Worm (Caenorhabditis elegans) whole organism, L1 larva: ENCODE results near the gene rbm-22.

Experiments used
- C04F5.9 ChIP-seq: sonication (generic microtip); optimal IDR thresholded peaks from 2 replicates; lab custom pipeline; 2016; ENCODE audit warnings: missing genetic modification characterization, missing compliant biosample characterization
- C16A3.4 ChIP-seq: fragments of 150-350 bp; optimal IDR thresholded peaks from 2 replicates; lab custom pipeline; 2014; ENCODE audit warnings: missing biosample characterization, missing genetic modification characterization
- F16B12.6 ChIP-seq: fragments of 150-350 bp; optimal IDR thresholded peaks from 2 replicates; lab custom pipeline; 2014; ENCODE audit warnings: missing biosample characterization, missing genetic modification characterization
- blmp-1 ChIP-seq: fragments of 150-350 bp; optimal IDR thresholded peaks from 2 replicates; lab custom pipeline; 2014; ENCODE audit warnings: missing biosample characterization, missing genetic modification characterization
- ceh-82 ChIP-seq, 3 experiments: fragments of 150-350 bp in 1 of 3; sonication (generic microtip) in 2 of 3; optimal IDR thresholded peaks; 2 replicates each; lab custom pipeline; 2014 to 2017; ENCODE audit warnings: missing biosample characterization in 3 of 3, missing genetic modification characterization in 3 of 3
- ceh-90 ChIP-seq: sonication (generic microtip); optimal IDR thresholded peaks from 2 replicates; lab custom pipeline; 2016; ENCODE audit warnings: missing genetic modification characterization, missing compliant biosample characterization
- dpl-1 ChIP-seq, 3 experiments: fragments of 150-350 bp in 2 of 3; sonication (generic microtip) in 1 of 3; optimal IDR thresholded peaks; 2 replicates each; lab custom pipeline; 2014 to 2017; ENCODE audit warnings: missing biosample characterization in 3 of 3, missing genetic modification characterization in 3 of 3, missing genetic modification reagents in 3 of 3
- dsc-1 ChIP-seq: sonication (generic microtip); optimal IDR thresholded peaks from 2 replicates; lab custom pipeline; 2016; ENCODE audit warnings: mild to moderate bottlenecking, missing genetic modification characterization, missing compliant biosample characterization
- efl-1 ChIP-seq, 4 experiments: fragments of 150-350 bp; optimal IDR thresholded peaks in 3 of 4; peaks in 1 of 4; 1 replicate in 1 of 4; 2 replicates in 3 of 4; lab custom pipeline; 2014; ENCODE audit warnings: missing biosample characterization in 2 of 4, missing genetic modification characterization in 2 of 4, missing genetic modification reagents in 2 of 4
- egl-13 ChIP-seq: sonication (generic microtip); optimal IDR thresholded peaks from 2 replicates; lab custom pipeline; 2016; ENCODE audit warnings: missing genotype, missing genetic modification reagents, missing genetic modification characterization, missing compliant biosample characterization
- elt-2 ChIP-seq: sonication (generic microtip); optimal IDR thresholded peaks from 2 replicates; lab custom pipeline; 2016; ENCODE audit warnings: missing genetic modification characterization, mild to moderate bottlenecking, inconsistent platforms, missing compliant biosample characterization, missing genetic modification reagents
- ets-5 ChIP-seq: fragments of 200-800 bp; sonication (Bioruptor generic); IDR thresholded peaks from 2 replicates; pipeline ENCODE4 v1.3.6; 2022; ENCODE audit warnings: missing genetic modification characterization, missing compliant biosample characterization
- fos-1 ChIP-seq: fragments of 150-350 bp; optimal IDR thresholded peaks from 2 replicates; lab custom pipeline; 2014; ENCODE audit warnings: missing biosample characterization, missing genetic modification characterization
- hlh-17 ChIP-seq: fragments of 200-800 bp; sonication (Bioruptor generic); optimal IDR thresholded peaks from 2 replicates; lab custom pipeline; 2018; ENCODE audit warnings: missing genetic modification characterization, mild to moderate bottlenecking, missing compliant biosample characterization, moderate library complexity, borderline replicate concordance
- hpl-2 ChIP-seq: fragments of 150-350 bp; optimal IDR thresholded peaks from 2 replicates; lab custom pipeline; 2014; ENCODE audit warnings: missing biosample characterization, missing genetic modification reagents, missing genetic modification characterization
- isw-1 ChIP-seq: fragments of 200-800 bp; sonication (Bioruptor generic); IDR thresholded peaks from 2 replicates; pipeline ENCODE4 v1.3.6; 2022; ENCODE audit warnings: missing genetic modification characterization, missing compliant biosample characterization
- lin-13 ChIP-seq: fragments of 150-350 bp; optimal IDR thresholded peaks from 2 replicates; lab custom pipeline; 2014; ENCODE audit warnings: missing biosample characterization, missing genetic modification reagents, missing genetic modification characterization
- lin-35 ChIP-seq, 2 experiments: fragments of 150-350 bp; optimal IDR thresholded peaks; 2 replicates each; lab custom pipeline; 2014; ENCODE audit warnings: missing biosample characterization in 2 of 2, missing genetic modification characterization in 2 of 2, missing genetic modification reagents in 2 of 2
- mep-1 ChIP-seq: fragments of 150-350 bp; optimal IDR thresholded peaks from 2 replicates; lab custom pipeline; 2014; ENCODE audit warnings: missing biosample characterization, missing genetic modification characterization
- nhr-19 ChIP-seq: fragments of 200-800 bp; sonication (Bioruptor generic); conservative IDR thresholded peaks from 2 replicates; pipeline ENCODE4 v1.3.6; 2022; ENCODE audit warnings: missing genetic modification characterization, missing compliant biosample characterization
- nhr-71 ChIP-seq: sonication (generic microtip); optimal IDR thresholded peaks from 2 replicates; lab custom pipeline; 2016; ENCODE audit warnings: mild to moderate bottlenecking, missing genetic modification characterization, moderate library complexity, missing compliant biosample characterization
- rnt-1 ChIP-seq: sonication (generic microtip); optimal IDR thresholded peaks from 2 replicates; lab custom pipeline; 2016; ENCODE audit warnings: mild to moderate bottlenecking, missing genetic modification characterization, moderate library complexity, missing compliant biosample characterization
- tbx-2 ChIP-seq: sonication (generic microtip); optimal IDR thresholded peaks from 2 replicates; lab custom pipeline; 2016; ENCODE audit warnings: missing genetic modification characterization, missing compliant biosample characterization
- tlp-1 ChIP-seq: fragments of 150-350 bp; optimal IDR thresholded peaks from 2 replicates; lab custom pipeline; 2014; ENCODE audit warnings: missing biosample characterization, missing genetic modification characterization
- unc-130 ChIP-seq: fragments of 150-350 bp; optimal IDR thresholded peaks from 2 replicates; lab custom pipeline; 2017; ENCODE audit warnings: missing biosample characterization, missing genetic modification characterization, inconsistent platforms
- unc-30 ChIP-seq: sonication (generic microtip); optimal IDR thresholded peaks from 2 replicates; lab custom pipeline; 2017; ENCODE audit warnings: missing biosample characterization, missing genetic modification characterization
- unc-86 ChIP-seq: sonication (generic microtip); optimal IDR thresholded peaks from 2 replicates; lab custom pipeline; 2016; ENCODE audit warnings: missing genetic modification characterization, missing compliant biosample characterization
- vab-15 ChIP-seq: sonication (generic microtip); optimal IDR thresholded peaks from 2 replicates; lab custom pipeline; 2017; ENCODE audit warnings: missing genotype, mild to moderate bottlenecking, missing genetic modification characterization, missing compliant biosample characterization
- ztf-11 ChIP-seq, 2 experiments: sonication (generic microtip); optimal IDR thresholded peaks; 2 replicates each; lab custom pipeline; 2016 to 2017; ENCODE audit warnings: missing genetic modification characterization in 2 of 2, missing biosample characterization in 1 of 2, missing compliant biosample characterization in 1 of 2

rbm-22 gene

DNA sequence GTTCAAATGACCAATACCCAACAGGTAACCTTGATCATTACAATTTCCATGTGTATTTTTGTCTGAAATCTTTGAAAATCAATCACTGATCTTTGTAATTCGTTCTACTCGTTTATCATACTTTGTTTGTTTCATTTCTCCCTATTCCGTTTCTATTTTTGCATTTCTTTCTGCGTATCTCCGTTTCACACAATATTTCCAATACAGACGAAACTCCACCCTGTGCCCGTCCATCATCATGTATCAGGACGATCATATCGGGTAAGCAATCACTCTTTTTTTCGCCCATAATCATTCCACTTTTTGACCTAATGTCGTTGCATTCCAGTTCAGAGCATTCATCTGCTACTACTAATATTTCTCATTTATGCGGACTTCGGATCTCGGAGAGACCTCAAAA is 48.5 kb downstream of the rbm-22 start, which contains the start of gene pyk-2 (continued):
- no peak for TF ChIP-seq C04F5.9
- no peak for TF ChIP-seq ceh-90
- peak; percentile 56 for TF ChIP-seq nhr-71 (tag; lab: Kevin White, UChicago)
- no peak for TF ChIP-seq unc-86
- TF ChIP-seq elt-2, result peak; percentile 49
- TF ChIP-seq unc-130 (tag; lab: Kevin White, UChicago), result no peak
- TF ChIP-seq efl-1 (optimal IDR thresholded peaks at IDR 0.05; lab: Kevin White, UChicago), result no peak
- TF ChIP-seq efl-1 (GFP tag; optimal IDR thresholded peaks at IDR 0.05 in 1 of 2; lab: Kevin White, UChicago), result peak in 1 of 2 experiments; percentile 75
- no peak for TF ChIP-seq C16A3.4 (tag; lab: Kevin White, UChicago)
- no peak for TF ChIP-seq ets-5
- TF ChIP-seq tbx-2 (tag; lab: Kevin White, UChicago), result peak; percentile 19
- TF ChIP-seq ceh-82 (tag; optimal IDR thresholded peaks at IDR 0.05; lab: Kevin White, UChicago), result no peak
- peak in 1 of 2 experiments; percentile 29 for TF ChIP-seq lin-35 (GFP tag; optimal IDR thresholded peaks at IDR 0.05; lab: Kevin White, UChicago)

DNA sequence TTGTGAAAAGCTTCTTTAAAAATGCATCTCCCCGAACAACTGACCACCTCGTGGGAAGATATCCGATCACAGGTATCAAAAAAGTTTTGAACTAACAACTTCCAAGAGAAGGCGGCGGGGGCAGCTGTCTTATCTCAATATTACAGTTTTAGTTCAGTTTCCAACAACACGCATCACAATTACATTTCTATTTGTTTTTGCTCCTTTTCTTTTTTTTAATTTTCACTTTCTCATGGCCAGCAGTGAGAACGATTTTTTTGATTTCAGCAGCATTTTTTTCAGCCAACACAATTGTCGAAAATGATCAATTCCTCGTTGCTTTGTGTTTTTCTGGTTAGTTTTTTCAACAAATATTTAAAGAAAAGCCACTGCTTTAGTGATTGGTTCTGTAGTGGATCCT is 51.9 kb downstream of the rbm-22 start, which contains the start of gene ZK593.2:
ZK593.2 (plus strand) TSS at position 301 of the 400 bp plus-strand sequence.
- TF ChIP-seq ztf-11 (tag; optimal IDR thresholded peaks at IDR 0.05; lab: Kevin White, UChicago) (no peak), hlh-17 (GFP tag; lab: Kevin White, UChicago) (no peak), mep-1 (tag; lab: Kevin White, UChicago) (no peak), dsc-1 (no peak), blmp-1 (tag; lab: Kevin White, UChicago) (no peak), vab-15 (no peak), hpl-2 (GFP tag; lab: Kevin White, UChicago) (no peak), dpl-1 (GFP tag; optimal IDR thresholded peaks at IDR 0.05; lab: Kevin White, UChicago) (no peak), tlp-1 (tag; lab: Kevin White, UChicago) (no peak), isw-1 (GFP tag; lab: Robert Waterston, UW) (no peak), nhr-19 (no peak), F16B12.6 (tag; lab: Kevin White, UChicago) (no peak), lin-13 (GFP tag; lab: Kevin White, UChicago) (no peak), egl-13 (tag; lab: Kevin White, UChicago) (no peak), fos-1 (tag; lab: Kevin White, UChicago) (no peak), rnt-1 (no peak), unc-30 (tag; lab: Kevin White, UChicago) (no peak)
